Fruit fly (Drosophila melanogaster) whole organism, prepupa: ENCODE measurements around the gene CG14442.

Source experiments
- Blimp-1 ChIP-seq: fragments of 200-800 bp; sonication (Bioruptor generic); optimal IDR thresholded peaks from 3 replicates; lab custom pipeline; 2017; ENCODE audit warnings: missing biosample characterization, missing genetic modification characterization, mild to moderate bottlenecking, moderate library complexity, missing genetic modification reagents
- CG10631 ChIP-seq: fragments of 200-800 bp; sonication (Bioruptor generic); optimal IDR thresholded peaks from 2 replicates; lab custom pipeline; 2016; ENCODE audit warnings: missing biosample characterization, missing genetic modification characterization
- CG10669 ChIP-seq: fragments of 200-800 bp; sonication (Bioruptor generic); optimal IDR thresholded peaks from 3 replicates; lab custom pipeline; 2018; ENCODE audit warnings: missing biosample characterization, mild to moderate bottlenecking, missing genetic modification characterization, moderate library complexity
- CG11294 ChIP-seq: fragments of 200-800 bp; sonication (Bioruptor generic); IDR thresholded peaks from 2 replicates; pipeline ENCODE4 v1.3.6; 2022; ENCODE audit warnings: missing biosample characterization, missing genetic modification characterization
- CG11762 ChIP-seq: fragments of 200-800 bp; sonication (Bioruptor generic); optimal IDR thresholded peaks from 3 replicates; lab custom pipeline; 2016; ENCODE audit warnings: missing biosample characterization, missing genetic modification characterization; ENCODE audit not compliant: insufficient read depth
- CG15336 ChIP-seq: fragments of 200-800 bp; sonication (Bioruptor generic); IDR thresholded peaks from 2 replicates; pipeline ENCODE4 v1.3.6; 2022; ENCODE audit warnings: missing biosample characterization, missing genetic modification characterization
- CG1621 ChIP-seq: fragments of 200-800 bp; sonication (Bioruptor generic); optimal IDR thresholded peaks from 3 replicates; lab custom pipeline; 2018; ENCODE audit warnings: missing biosample characterization, mild to moderate bottlenecking, missing genetic modification characterization
- CG16779 ChIP-seq: fragments of 200-800 bp; sonication (Bioruptor generic); optimal IDR thresholded peaks from 3 replicates; lab custom pipeline; 2017; ENCODE audit warnings: missing biosample characterization, mild to moderate bottlenecking, missing genetic modification characterization
- CG31627 ChIP-seq: fragments of 200-800 bp; sonication (Bioruptor generic); optimal IDR thresholded peaks from 3 replicates; lab custom pipeline; 2016; ENCODE audit warnings: missing biosample characterization, missing genetic modification characterization
- CG32006 ChIP-seq: fragments of 200-800 bp; sonication (Bioruptor generic); optimal IDR thresholded peaks from 3 replicates; lab custom pipeline; 2017; ENCODE audit warnings: missing biosample characterization, mild to moderate bottlenecking, missing genetic modification characterization
- CG3919 ChIP-seq: fragments of 200-800 bp; sonication (Bioruptor generic); optimal IDR thresholded peaks from 3 replicates; lab custom pipeline; 2016; ENCODE audit warnings: missing biosample characterization, missing genetic modification characterization
- CG4318 ChIP-seq: fragments of 200-800 bp; sonication (Bioruptor generic); optimal IDR thresholded peaks from 3 replicates; lab custom pipeline; 2017; ENCODE audit warnings: missing biosample characterization, mild to moderate bottlenecking, missing genetic modification characterization
- CG6163 ChIP-seq: fragments of 200-800 bp; sonication (Bioruptor generic); IDR thresholded peaks from 3 replicates; pipeline ENCODE4 v1.3.6; 2022; ENCODE audit warnings: missing biosample characterization, missing genetic modification characterization
- CG6276 ChIP-seq: fragments of 200-800 bp; sonication (Bioruptor generic); optimal IDR thresholded peaks from 2 replicates; lab custom pipeline; 2017; ENCODE audit warnings: missing biosample characterization, mild to moderate bottlenecking, missing genetic modification characterization
- CG6792 ChIP-seq: fragments of 200-800 bp; sonication (Bioruptor generic); optimal IDR thresholded peaks from 3 replicates; lab custom pipeline; 2016; ENCODE audit warnings: missing biosample characterization, missing genetic modification characterization
- CG6808 ChIP-seq: fragments of 200-800 bp; sonication (Bioruptor generic); optimal IDR thresholded peaks from 3 replicates; lab custom pipeline; 2017; ENCODE audit warnings: missing biosample characterization, missing genetic modification characterization, mild to moderate bottlenecking, moderate library complexity, missing genetic modification reagents
- CG6854 ChIP-seq: fragments of 200-800 bp; sonication (Bioruptor generic); optimal IDR thresholded peaks from 2 replicates; lab custom pipeline; 2017; ENCODE audit warnings: missing biosample characterization, mild to moderate bottlenecking, missing genetic modification characterization
- CG7368 ChIP-seq: fragments of 200-800 bp; sonication (Bioruptor generic); optimal IDR thresholded peaks from 3 replicates; lab custom pipeline; 2016; ENCODE audit warnings: missing biosample characterization, missing genetic modification characterization
- CG8119 ChIP-seq: fragments of 200-800 bp; sonication (Bioruptor generic); IDR thresholded peaks from 3 replicates; pipeline ENCODE4 v1.3.6; 2022; ENCODE audit warnings: missing biosample characterization, missing genetic modification characterization
- CG9139 ChIP-seq: fragments of 200-800 bp; sonication (Bioruptor generic); optimal IDR thresholded peaks from 3 replicates; lab custom pipeline; 2017; ENCODE audit warnings: missing biosample characterization, mild to moderate bottlenecking, missing genetic modification characterization
- Eip75B ChIP-seq: fragments of 200-800 bp; sonication (Bioruptor generic); optimal IDR thresholded peaks from 3 replicates; lab custom pipeline; 2016; ENCODE audit warnings: missing biosample characterization, missing genetic modification characterization
- Eip78C ChIP-seq: fragments of 200-800 bp; sonication (Bioruptor generic); peaks from one replicate; lab custom pipeline; 2016; ENCODE audit warnings: missing biosample characterization, missing genetic modification characterization
- Eip93F ChIP-seq: fragments of 200-800 bp; sonication (Bioruptor generic); optimal IDR thresholded peaks from 2 replicates; lab custom pipeline; 2016; ENCODE audit warnings: missing biosample characterization, mild to moderate bottlenecking, missing genetic modification characterization
- Ets21C ChIP-seq: fragments of 200-800 bp; sonication (Bioruptor generic); optimal IDR thresholded peaks from 3 replicates; lab custom pipeline; 2016; ENCODE audit warnings: missing biosample characterization, missing genetic modification characterization
- Ets96B ChIP-seq: fragments of 200-800 bp; optimal IDR thresholded peaks from 2 replicates; lab custom pipeline; 2019; ENCODE audit warnings: missing biosample characterization, mild to moderate bottlenecking, missing genetic modification characterization, moderate library complexity
- Gug ChIP-seq: fragments of 200-800 bp; sonication (Bioruptor generic); IDR thresholded peaks from 2 replicates; pipeline ENCODE4 v1.3.6; 2022; ENCODE audit warnings: missing biosample characterization, missing genetic modification characterization
- Hr38 ChIP-seq: sonication (Bioruptor generic); optimal IDR thresholded peaks from 2 replicates; lab custom pipeline; 2016; ENCODE audit warnings: missing biosample characterization, missing genetic modification characterization
- Hr39 ChIP-seq: fragments of 200-800 bp; sonication (Bioruptor generic); optimal IDR thresholded peaks from 2 replicates; lab custom pipeline; 2016; ENCODE audit warnings: missing biosample characterization, missing genetic modification characterization
- Lpt ChIP-seq: fragments of 200-800 bp; sonication (Bioruptor generic); optimal IDR thresholded peaks from 3 replicates; lab custom pipeline; 2016; ENCODE audit warnings: missing biosample characterization, missing genetic modification characterization
- Met ChIP-seq: fragments of 200-800 bp; sonication (Bioruptor generic); optimal IDR thresholded peaks from 3 replicates; lab custom pipeline; 2016; ENCODE audit warnings: missing biosample characterization, missing genetic modification characterization
- Smox ChIP-seq: fragments of 200-800 bp; sonication (Bioruptor generic); optimal IDR thresholded peaks from 3 replicates; lab custom pipeline; 2016; ENCODE audit warnings: missing biosample characterization, missing genetic modification characterization
- Sox102F ChIP-seq: fragments of 200-800 bp; sonication (Bioruptor generic); optimal IDR thresholded peaks from 2 replicates; lab custom pipeline; 2016; ENCODE audit warnings: missing biosample characterization, mild to moderate bottlenecking, missing genetic modification characterization
- Sox14 ChIP-seq: fragments of 200-800 bp; sonication (Bioruptor generic); optimal IDR thresholded peaks from 3 replicates; lab custom pipeline; 2016; ENCODE audit warnings: missing biosample characterization, missing genetic modification characterization
- Sox15 ChIP-seq: fragments of 200-800 bp; sonication (Bioruptor generic); optimal IDR thresholded peaks from 3 replicates; lab custom pipeline; 2016; ENCODE audit warnings: missing biosample characterization, missing genetic modification characterization
- achi ChIP-seq: fragments of 200-800 bp; sonication (Bioruptor generic); optimal IDR thresholded peaks from 3 replicates; lab custom pipeline; 2016; ENCODE audit warnings: missing biosample characterization, missing genetic modification characterization
- cyc ChIP-seq: fragments of 200-800 bp; sonication (Bioruptor generic); optimal IDR thresholded peaks from 3 replicates; lab custom pipeline; 2016; ENCODE audit warnings: missing biosample characterization, missing genetic modification characterization
- dac ChIP-seq: fragments of 200-800 bp; sonication (Bioruptor generic); optimal IDR thresholded peaks from 2 replicates; lab custom pipeline; 2017; ENCODE audit warnings: missing biosample characterization, mild to moderate bottlenecking, missing genetic modification characterization
- dsx ChIP-seq: fragments of 200-800 bp; optimal IDR thresholded peaks from 3 replicates; lab custom pipeline; 2019; ENCODE audit warnings: missing biosample characterization, mild to moderate bottlenecking, missing genetic modification characterization, moderate library complexity; ENCODE audit not compliant: poor library complexity, severe bottlenecking
- eg ChIP-seq: fragments of 200-800 bp; sonication (Bioruptor generic); IDR thresholded peaks from 3 replicates; pipeline ENCODE4 v1.3.6; 2022; ENCODE audit warnings: missing biosample characterization, missing genetic modification characterization
- esn ChIP-seq: fragments of 200-800 bp; sonication (Bioruptor generic); optimal IDR thresholded peaks from 2 replicates; lab custom pipeline; 2016; ENCODE audit warnings: missing biosample characterization, mild to moderate bottlenecking, missing genetic modification characterization, moderate library complexity
- fd59A ChIP-seq: fragments of 200-800 bp; sonication (Bioruptor generic); optimal IDR thresholded peaks from 2 replicates; lab custom pipeline; 2017; ENCODE audit warnings: missing biosample characterization, mild to moderate bottlenecking, missing genetic modification characterization, missing genetic modification reagents
- fd85E ChIP-seq: fragments of 200-800 bp; sonication (Bioruptor generic); optimal IDR thresholded peaks from 3 replicates; lab custom pipeline; 2016; ENCODE audit warnings: missing biosample characterization, missing genetic modification characterization
- fkh ChIP-seq: fragments of 200-800 bp; sonication (Bioruptor generic); optimal IDR thresholded peaks from 3 replicates; lab custom pipeline; 2017; ENCODE audit warnings: missing biosample characterization, mild to moderate bottlenecking, missing genetic modification characterization, moderate library complexity
- lz ChIP-seq: fragments of 200-800 bp; sonication (Bioruptor generic); optimal IDR thresholded peaks from 3 replicates; lab custom pipeline; 2016; ENCODE audit warnings: missing biosample characterization, missing genetic modification characterization
- net ChIP-seq: fragments of 200-800 bp; sonication (Bioruptor generic); optimal IDR thresholded peaks from 3 replicates; lab custom pipeline; 2016; ENCODE audit warnings: missing biosample characterization, missing genetic modification characterization
- pdm3 ChIP-seq: fragments of 200-800 bp; sonication (Bioruptor generic); optimal IDR thresholded peaks from 3 replicates; lab custom pipeline; 2016; ENCODE audit warnings: missing biosample characterization, missing genetic modification characterization
- salr ChIP-seq, 2 experiments: fragments of 200-800 bp; sonication (Bioruptor generic); optimal IDR thresholded peaks; 3 replicates each; lab custom pipeline; 2016 to 2018; ENCODE audit warnings: missing biosample characterization in 2 of 2, missing genetic modification characterization in 2 of 2, mild to moderate bottlenecking in 1 of 2
- ss ChIP-seq, 2 experiments: fragments of 200-800 bp; sonication (Bioruptor generic); optimal IDR thresholded peaks; 2 replicates in 1 of 2; 3 replicates in 1 of 2; lab custom pipeline; 2017 to 2018; ENCODE audit warnings: mild to moderate bottlenecking in 2 of 2, missing biosample characterization in 2 of 2, missing genetic modification characterization in 2 of 2, moderate library complexity in 1 of 2
- svp ChIP-seq: fragments of 200-800 bp; sonication (Bioruptor generic); peaks from one replicate; lab custom pipeline; 2016; ENCODE audit warnings: missing biosample characterization, missing genetic modification characterization
- topi ChIP-seq: fragments of 200-800 bp; sonication (Bioruptor generic); optimal IDR thresholded peaks from 3 replicates; lab custom pipeline; 2016; ENCODE audit warnings: missing biosample characterization, missing genetic modification characterization

CG14442 gene

DNA sequence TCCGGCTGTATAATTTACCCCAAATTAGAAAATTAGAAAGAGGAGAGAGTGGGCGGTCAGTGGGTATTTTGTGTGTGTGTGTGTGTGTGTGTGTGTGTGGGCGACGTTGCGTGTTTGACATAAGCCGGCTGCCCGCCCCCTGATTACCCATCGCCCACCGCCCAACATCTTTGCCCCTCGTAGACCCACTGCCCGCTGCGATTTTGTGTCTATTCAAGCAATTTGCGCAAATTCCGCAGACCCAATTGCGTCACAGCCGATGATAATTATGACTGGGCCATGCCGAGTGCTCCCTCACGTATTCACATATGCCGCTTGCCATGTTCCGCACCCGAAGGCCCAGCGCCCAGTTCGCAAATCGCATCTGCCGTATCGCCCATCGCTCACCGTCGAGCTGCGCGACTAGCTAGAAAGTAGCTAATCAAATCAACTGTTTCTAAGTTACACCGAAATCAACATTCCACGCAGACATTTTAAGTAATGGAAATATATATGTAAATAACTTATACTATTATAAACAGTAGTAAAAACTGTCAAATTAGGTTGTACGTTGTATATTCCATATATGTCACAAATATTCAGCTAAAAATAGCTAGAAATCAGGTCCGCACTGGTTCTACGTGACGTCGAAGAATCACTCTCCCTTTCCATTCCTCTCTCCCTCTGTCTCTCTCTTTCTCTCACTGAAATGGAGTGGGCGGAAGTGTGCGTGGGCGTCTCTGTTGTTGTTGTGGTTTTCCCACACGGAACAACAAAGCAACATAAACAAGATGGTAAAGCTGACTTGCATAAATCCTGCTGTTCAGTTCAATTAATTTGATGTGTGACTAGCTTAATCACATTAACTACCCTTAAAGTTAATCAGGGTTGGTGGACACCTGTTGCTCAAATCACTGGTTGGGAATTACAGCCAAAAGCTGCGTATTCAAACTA, 37.9 kb downstream of the CG14442 start:
- peak; percentile 11 for TF ChIP-seq CG6792 (GFP tag; lab: Kevin White, UChicago)
- TF ChIP-seq CG4318 = no peak
- TF ChIP-seq fd59A = no peak
- TF ChIP-seq salr (GFP tag; optimal IDR thresholded peaks at IDR 0.05; lab: Kevin White, UChicago) = no peak
- peak; percentile 38 for TF ChIP-seq CG32006 (GFP tag; lab: Kevin White, UChicago)
- TF ChIP-seq CG31627 = no peak
- TF ChIP-seq Eip75B (GFP tag; lab: Kevin White, UChicago) = peak; percentile 22
- TF ChIP-seq Smox (GFP tag; lab: Kevin White, UChicago) = no peak
- no peak for TF ChIP-seq Ets21C (GFP tag; lab: Kevin White, UChicago)
- no peak for TF ChIP-seq CG7368 (GFP tag; lab: Kevin White, UChicago)
- TF ChIP-seq Sox15 (GFP tag; lab: Kevin White, UChicago) = no peak
- peak; percentile 13 for TF ChIP-seq achi (GFP tag; lab: Kevin White, UChicago)
- TF ChIP-seq eg (GFP tag; lab: Robert Waterston, UW) = no peak
- TF ChIP-seq Sox102F (GFP tag; lab: Kevin White, UChicago) = peak; percentile 48
- peak; percentile 46 for TF ChIP-seq CG6854 (GFP tag; lab: Kevin White, UChicago)
- peak; percentile 34 for TF ChIP-seq pdm3 (GFP tag; lab: Kevin White, UChicago)
- peak; percentile 60 for TF ChIP-seq Eip93F
- TF ChIP-seq CG1621 (tag; lab: Kevin White, UChicago) = peak; percentile 37
- TF ChIP-seq fd85E (GFP tag; lab: Kevin White, UChicago) = no peak
- no peak for TF ChIP-seq Hr38 (GFP tag; lab: Kevin White, UChicago)
- TF ChIP-seq fkh (GFP tag; lab: Kevin White, UChicago) = no peak
- 0 out of 3 replicates have a peak, but pooled peaks have one; percentile 30 for TF ChIP-seq CG6163 (GFP tag; lab: Robert Waterston, UW)
- peak; percentile 12 for TF ChIP-seq esn
- peak; percentile 71 for TF ChIP-seq CG15336 (GFP tag; lab: Robert Waterston, UW)
- TF ChIP-seq net (GFP tag; lab: Kevin White, UChicago) = peak; percentile 23
- peak; percentile 40 for TF ChIP-seq CG6808 (GFP tag; lab: Kevin White, UChicago)
- no peak for TF ChIP-seq cyc (GFP tag; lab: Kevin White, UChicago)
- TF ChIP-seq Eip78C (GFP tag; lab: Kevin White, UChicago) = peak; percentile 78
- no peak for TF ChIP-seq lz
- 0 out of 2 replicates have a peak, but pooled peaks have one; percentile 9 for TF ChIP-seq Gug
- no peak for TF ChIP-seq CG9139 (GFP tag; lab: Kevin White, UChicago)
- TF ChIP-seq Ets96B = peak; percentile 48
- TF ChIP-seq CG16779 (tag; lab: Kevin White, UChicago) = peak; percentile 40
- peak; percentile 34 for TF ChIP-seq CG3919
- no peak for TF ChIP-seq Hr39 (GFP tag; lab: Kevin White, UChicago)
- TF ChIP-seq CG10631 (GFP tag; lab: Kevin White, UChicago) = no peak
- TF ChIP-seq dac = no peak
- peak; percentile 40 for TF ChIP-seq topi (GFP tag; lab: Kevin White, UChicago)
- peak; percentile 14; the same call in 1 of the 2 replicates for TF ChIP-seq CG11294
- peak; percentile 54 to 59 for TF ChIP-seq ss (GFP tag; optimal IDR thresholded peaks at IDR 0.05; lab: Kevin White, UChicago)
- no peak for TF ChIP-seq Lpt (GFP tag; lab: Kevin White, UChicago)
- peak; percentile 48 for TF ChIP-seq dsx (GFP tag; lab: Kevin White, UChicago)
- TF ChIP-seq CG6276 (GFP tag; lab: Kevin White, UChicago) = peak; percentile 55
- TF ChIP-seq Sox14 = no peak
- TF ChIP-seq CG10669 (GFP tag; lab: Kevin White, UChicago) = peak; percentile 24
- TF ChIP-seq Met (GFP tag; lab: Kevin White, UChicago) = peak; percentile 31
- TF ChIP-seq Blimp-1 (GFP tag; lab: Kevin White, UChicago) = peak; percentile 87
- peak; percentile 66 for TF ChIP-seq svp
- peak; percentile 56; the same call in 2 of the 3 replicates for TF ChIP-seq CG8119
- no peak for TF ChIP-seq CG11762
